Fruit fly (Drosophila melanogaster) whole organism: ENCODE results near the gene CG31068.

Experiments used
- CG8478 ChIP-seq: fragments of >200 bp; optimal IDR thresholded peaks from 2 replicates; lab custom pipeline; 2018; ENCODE audit warnings: inconsistent platforms
- Dll ChIP-seq: fragments of >200 bp; optimal IDR thresholded peaks from 2 replicates; lab custom pipeline; 2017
- EcR ChIP-seq, 2 experiments: fragments of >200 bp; optimal IDR thresholded peaks; 2 replicates each; lab custom pipeline; 2017; ENCODE audit warnings: missing biosample characterization in 2 of 2, missing genetic modification characterization in 2 of 2, missing genetic modification reagents in 2 of 2
- pan ChIP-seq: fragments of >200 bp; optimal IDR thresholded peaks from 2 replicates; lab custom pipeline; 2017
- psq ChIP-seq: fragments of >200 bp; optimal IDR thresholded peaks from 2 replicates; lab custom pipeline; 2017
- usp ChIP-seq: fragments of >200 bp; optimal IDR thresholded peaks from 2 replicates; lab custom pipeline; 2017; ENCODE audit warnings: missing biosample characterization, missing genetic modification characterization, mixed read lengths

CG31068 gene

dm6 chr3R:27247892-27248291 is 14.4 kb downstream of the CG31068 start, which contains the start of gene CG5984:
TSS of gene CG5984 (minus strand) at chr3R:27247992.
- TF ChIP-seq usp (GFP tag; lab: Kevin White, UChicago) = no peak
- TF ChIP-seq EcR (GFP tag; optimal IDR thresholded peaks at IDR 0.05; lab: Kevin White, UChicago) = no peak
- TF ChIP-seq pan (lab: Kevin White, UChicago) = no peak
- no peak for TF ChIP-seq psq (lab: Kevin White, UChicago)
- no peak for TF ChIP-seq CG8478
- no peak for TF ChIP-seq Dll

dm6 chr3R:27250907-27251306 is 17.4 kb downstream of the CG31068 start, which contains the start of the genes TTLL6B and TfIIA-L:
TSS of gene TTLL6B (minus strand) at chr3R:27251007.
TSS of gene TfIIA-L (plus strand) at chr3R:27251112.
- TF ChIP-seq usp (GFP tag; lab: Kevin White, UChicago) = no peak
- no peak for TF ChIP-seq pan (lab: Kevin White, UChicago)
- no peak for TF ChIP-seq EcR (GFP tag; optimal IDR thresholded peaks at IDR 0.05; lab: Kevin White, UChicago)
- no peak for TF ChIP-seq Dll
- TF ChIP-seq psq (lab: Kevin White, UChicago) = no peak

- TF ChIP-seq EcR (GFP tag; optimal IDR thresholded peaks at IDR 0.05; lab: Kevin White, UChicago) (no peak), CG8478 (no peak)
Observed at dm6 chr3R:27253136-27253920, 19.8 kb downstream of the CG31068 start, which contains the start of gene pll. TSS of gene pll (minus strand) at chr3R:27253182.

dm6 chr3R:27253921-27254376 is 20.5 kb downstream of the CG31068 start:
- no peak for TF ChIP-seq psq (lab: Kevin White, UChicago)
- no peak for TF ChIP-seq Dll
- TF ChIP-seq CG8478 = no peak
- no peak for TF ChIP-seq pan (lab: Kevin White, UChicago)
- TF ChIP-seq usp (GFP tag; lab: Kevin White, UChicago) = no peak
- no peak for TF ChIP-seq EcR (GFP tag; optimal IDR thresholded peaks at IDR 0.05; lab: Kevin White, UChicago)

dm6 chr3R:27263434-27264215 is 30.1 kb downstream of the CG31068 start, which contains the start of gene woc:
TSS of gene woc (minus strand) at chr3R:27264055.
- TF ChIP-seq Dll = peak; percentile 6
- no peak for TF ChIP-seq CG8478

- TF ChIP-seq EcR (GFP tag; optimal IDR thresholded peaks at IDR 0.05; lab: Kevin White, UChicago) (no peak), usp (GFP tag; lab: Kevin White, UChicago) (no peak), psq (lab: Kevin White, UChicago) (no peak), pan (lab: Kevin White, UChicago) (no peak), Dll (no peak), CG8478 (no peak)
Observed at dm6 chr3R:27265330-27265729, 31.8 kb downstream of the CG31068 start, which contains the start of the genes CG14262 and CG14260. TSS of gene CG14262 (minus strand) at chr3R:27265430. TSS of gene CG14260 (plus strand) at chr3R:27265457.

- no peak for TF ChIP-seq pan (lab: Kevin White, UChicago)
- TF ChIP-seq EcR (GFP tag; optimal IDR thresholded peaks at IDR 0.05; lab: Kevin White, UChicago) = no peak
- TF ChIP-seq Dll = no peak
- TF ChIP-seq psq (lab: Kevin White, UChicago) = no peak
- TF ChIP-seq usp (GFP tag; lab: Kevin White, UChicago) = no peak
- TF ChIP-seq CG8478 = no peak
Observed at dm6 chr3R:27270379-27271266, 37.1 kb downstream of the CG31068 start.

- TF ChIP-seq pan (lab: Kevin White, UChicago) = no peak
- no peak for TF ChIP-seq EcR (GFP tag; optimal IDR thresholded peaks at IDR 0.05; lab: Kevin White, UChicago)
- no peak for TF ChIP-seq psq (lab: Kevin White, UChicago)
- no peak for TF ChIP-seq CG8478
- TF ChIP-seq usp (GFP tag; lab: Kevin White, UChicago) = no peak
- no peak for TF ChIP-seq Dll
Observed at dm6 chr3R:27272233-27272632, 38.7 kb downstream of the CG31068 start.

dm6 chr3R:27273118-27274062 is 39.9 kb downstream of the CG31068 start, which contains the start of gene CG5934:
TSS of gene CG5934 (plus strand) at chr3R:27273705.
- no peak for TF ChIP-seq Dll
- TF ChIP-seq CG8478 = no peak
- TF ChIP-seq psq (lab: Kevin White, UChicago) = no peak
- no peak for TF ChIP-seq pan (lab: Kevin White, UChicago)
- TF ChIP-seq usp (GFP tag; lab: Kevin White, UChicago) = no peak
- TF ChIP-seq EcR (GFP tag; optimal IDR thresholded peaks at IDR 0.05; lab: Kevin White, UChicago) = no peak
